Fruit fly (Drosophila melanogaster): ENCODE results near the gene CG31099.

The CG31099 gene

dm6 chr3R:25266751-25267150 is 44.0 kb downstream of the CG31099 start:
- TF ChIP-seq CG8478 (optimal IDR thresholded peaks at IDR 0.05), result no peak
- TF ChIP-seq Dll (optimal IDR thresholded peaks at IDR 0.05), result no peak
- no peak for TF ChIP-seq pan (optimal IDR thresholded peaks at IDR 0.05)
- no peak for TF ChIP-seq EcR (GFP tag; optimal IDR thresholded peaks at IDR 0.05)
- no peak for TF ChIP-seq usp (GFP tag; optimal IDR thresholded peaks at IDR 0.05)
- TF ChIP-seq psq (optimal IDR thresholded peaks at IDR 0.05), result no peak

dm6 chr3R:25265589-25266201 is 45.0 kb downstream of the CG31099 start, which contains the start of the genes GlnRS and RIOK2:
GlnRS (minus strand) TSS chr3R:25265721.
RIOK2 (plus strand) TSS chr3R:25265844.
- TF ChIP-seq Dll (optimal IDR thresholded peaks at IDR 0.05), result no peak
- TF ChIP-seq usp (GFP tag; optimal IDR thresholded peaks at IDR 0.05), result no peak
- TF ChIP-seq EcR (GFP tag; optimal IDR thresholded peaks at IDR 0.05), result no peak
- no peak for TF ChIP-seq pan (optimal IDR thresholded peaks at IDR 0.05)
- TF ChIP-seq psq (optimal IDR thresholded peaks at IDR 0.05), result no peak
- TF ChIP-seq CG8478 (optimal IDR thresholded peaks at IDR 0.05), result no peak

- TF ChIP-seq EcR (GFP tag; optimal IDR thresholded peaks at IDR 0.05), result no peak
- no peak for TF ChIP-seq CG8478 (optimal IDR thresholded peaks at IDR 0.05)
- no peak for TF ChIP-seq usp (GFP tag; optimal IDR thresholded peaks at IDR 0.05)
- no peak for TF ChIP-seq psq (optimal IDR thresholded peaks at IDR 0.05)
- TF ChIP-seq pan (optimal IDR thresholded peaks at IDR 0.05), result no peak
- no peak for TF ChIP-seq Dll (optimal IDR thresholded peaks at IDR 0.05)
Observed at dm6 chr3R:25262322-25262761, 48.4 kb downstream of the CG31099 start, which contains the start of the genes Kdsr and CG11858. Kdsr (minus strand) TSS chr3R:25262498. CG11858 (plus strand) TSS chr3R:25262741.

- TF ChIP-seq psq (optimal IDR thresholded peaks at IDR 0.05) (no peak), pan (optimal IDR thresholded peaks at IDR 0.05) (no peak), CG8478 (optimal IDR thresholded peaks at IDR 0.05) (no peak)
Observed at dm6 chr3R:25260670-25261069, 50.1 kb downstream of the CG31099 start.
